Worm (Caenorhabditis elegans): Measurements from ENCODE around the gene idpp-9.
A peak's percentile ranks its signal among the peaks of the same experiment; 100 is the strongest.

The idpp-9 gene

ce11 chrX:3898255-3899177 is 17.1 kb downstream of the idpp-9 start:
- TF ChIP-seq ceh-39 (tag; optimal IDR thresholded peaks at IDR 0.05), result no peak
- TF ChIP-seq unc-120 (tag; optimal IDR thresholded peaks at IDR 0.05; ENCODE audit: poor library complexity, severe bottlenecking), result peak; percentile 14
- no peak for TF ChIP-seq lin-32 (GFP tag; optimal IDR thresholded peaks at IDR 0.05)
- TF ChIP-seq hlh-1 (tag; optimal IDR thresholded peaks at IDR 0.05), result peak; percentile 94
- TF ChIP-seq unc-62 (GFP tag; optimal IDR thresholded peaks at IDR 0.05), result peak; percentile 67

ce11 chrX:3895577-3895976 is 20.1 kb downstream of the idpp-9 start, which contains the start of gene F47F2.3:
Gene F47F2.3 (minus strand): TSS chrX:3895677.
- TF ChIP-seq pha-4 (tag; optimal IDR thresholded peaks at IDR 0.05), result no peak

- no peak for TF ChIP-seq unc-120 (tag; optimal IDR thresholded peaks at IDR 0.05; ENCODE audit: poor library complexity, severe bottlenecking)
- TF ChIP-seq pha-4 (tag; optimal IDR thresholded peaks at IDR 0.05), result no peak
- no peak for TF ChIP-seq ztf-11 (tag; optimal IDR thresholded peaks at IDR 0.05)
- no peak for TF ChIP-seq lin-32 (GFP tag; optimal IDR thresholded peaks at IDR 0.05)
- no peak for TF ChIP-seq unc-62 (GFP tag; optimal IDR thresholded peaks at IDR 0.05)
- TF ChIP-seq nhr-237 (tag; optimal IDR thresholded peaks at IDR 0.05), result no peak
- TF ChIP-seq elt-3 (tag; optimal IDR thresholded peaks at IDR 0.05), result no peak
Observed at ce11 chrX:3887595-3887994, 28.1 kb downstream of the idpp-9 start.

ce11 chrX:3878233-3878632 is 37.4 kb downstream of the idpp-9 start, which contains the start of gene F47F2.1:
Gene F47F2.1 (plus strand): TSS chrX:3878533.
- TF ChIP-seq nhr-28 (tag; optimal IDR thresholded peaks at IDR 0.05) (no peak), ztf-11 (tag; optimal IDR thresholded peaks at IDR 0.05) (no peak), mab-5 (tag; optimal IDR thresholded peaks at IDR 0.05) (no peak), unc-39 (tag; optimal IDR thresholded peaks at IDR 0.05) (no peak), lsy-2 (tag; optimal IDR thresholded peaks at IDR 0.05) (no peak), blmp-1 (tag; optimal IDR thresholded peaks at IDR 0.05) (no peak), zip-8 (tag; optimal IDR thresholded peaks at IDR 0.05) (no peak), sem-2 (GFP tag; optimal IDR thresholded peaks at IDR 0.05) (no peak), ceh-39 (tag; optimal IDR thresholded peaks at IDR 0.05) (no peak)

ce11 chrX:3875714-3876113 is 39.9 kb downstream of the idpp-9 start:
- TF ChIP-seq ham-2 (GFP tag; optimal IDR thresholded peaks at IDR 0.05), result no peak
- peak; percentile 99 for TF ChIP-seq ces-1 (GFP tag; optimal IDR thresholded peaks at IDR 0.05)

ce11 chrX:3873445-3873844 is 42.2 kb downstream of the idpp-9 start, which contains the start of gene lim-4:
Gene lim-4 (minus strand): TSS chrX:3873545.
- TF ChIP-seq pha-4 (tag; optimal IDR thresholded peaks at IDR 0.05), result no peak
- no peak for TF ChIP-seq nhr-76 (tag; optimal IDR thresholded peaks at IDR 0.05)
- no peak for TF ChIP-seq ceh-83 (GFP tag; optimal IDR thresholded peaks at IDR 0.05)
- TF ChIP-seq lin-13 (tag; optimal IDR thresholded peaks at IDR 0.05), result no peak
- no peak for TF ChIP-seq mep-1 (tag; optimal IDR thresholded peaks at IDR 0.05)
- no peak for TF ChIP-seq nhr-2 (tag; optimal IDR thresholded peaks at IDR 0.05)
- no peak for TF ChIP-seq lin-32 (GFP tag; optimal IDR thresholded peaks at IDR 0.05)
- TF ChIP-seq drap-1 (GFP tag; optimal IDR thresholded peaks at IDR 0.05), result no peak
- no peak for TF ChIP-seq ceh-39 (tag; optimal IDR thresholded peaks at IDR 0.05)
- TF ChIP-seq nhr-12 (tag; optimal IDR thresholded peaks at IDR 0.05), result no peak
- no peak for TF ChIP-seq ceh-43 (GFP tag; optimal IDR thresholded peaks at IDR 0.05)
- no peak for TF ChIP-seq flh-1 (GFP tag; optimal IDR thresholded peaks at IDR 0.05)
- no peak for TF ChIP-seq M03D4.4 (tag; optimal IDR thresholded peaks at IDR 0.05)

All from whole organism, mixed stage, embryonic.